Fruit fly (Drosophila melanogaster) whole organism, embryonic: ENCODE measurements around the gene ebd1.

Experiments
- Abd-B ChIP-seq: fragments of 200-800 bp; sonication (Bioruptor generic); optimal IDR thresholded peaks from 2 replicates; lab custom pipeline; 2018; ENCODE audit warnings: missing biosample characterization, mild to moderate bottlenecking, missing genetic modification characterization, moderate library complexity
- Awh ChIP-seq: fragments of 200-800 bp; sonication (Bioruptor generic); IDR thresholded peaks from 2 replicates; pipeline ENCODE4, ENCODE4 v1.3.6; 2022; ENCODE audit warnings: missing biosample characterization, missing genetic modification characterization
- CG10267 ChIP-seq: fragments of 200-800 bp; sonication (Bioruptor generic); optimal IDR thresholded peaks from 2 replicates; lab custom pipeline; 2018; ENCODE audit warnings: missing biosample characterization, mild to moderate bottlenecking, missing genetic modification characterization, moderate library complexity
- CG10654 ChIP-seq: fragments of 200-800 bp; sonication (Bioruptor generic); optimal IDR thresholded peaks from 2 replicates; lab custom pipeline; 2016; ENCODE audit warnings: missing biosample characterization, missing genetic modification characterization
- CG11695 ChIP-seq: fragments of 200-800 bp; sonication (Bioruptor generic); IDR thresholded peaks from 3 replicates; pipeline ENCODE4 v1.3.6; 2022; ENCODE audit warnings: missing biosample characterization, missing genetic modification characterization
- CG12071 ChIP-seq: fragments of 200-800 bp; sonication (Bioruptor generic); optimal IDR thresholded peaks from 3 replicates; lab custom pipeline; 2018; ENCODE audit warnings: missing biosample characterization, mild to moderate bottlenecking, missing genetic modification characterization
- CG12942 ChIP-seq: fragments of 200-800 bp; sonication (Bioruptor generic); optimal IDR thresholded peaks from 3 replicates; lab custom pipeline; 2016; ENCODE audit warnings: missing biosample characterization, missing genetic modification characterization
- CG13424 ChIP-seq: fragments of 200-800 bp; sonication (Bioruptor generic); optimal IDR thresholded peaks from 2 replicates; lab custom pipeline; 2019; ENCODE audit warnings: missing biosample characterization, mild to moderate bottlenecking, missing genetic modification characterization, moderate library complexity
- CG14710 ChIP-seq: fragments of 200-800 bp; sonication (Bioruptor generic); optimal IDR thresholded peaks from 3 replicates; lab custom pipeline; 2019; ENCODE audit warnings: missing biosample characterization, mild to moderate bottlenecking, missing genetic modification characterization, moderate library complexity
- CG14860 ChIP-seq: fragments of 200-800 bp; sonication (Bioruptor generic); IDR thresholded peaks from 3 replicates; pipeline ENCODE4 v1.3.6; 2022; ENCODE audit warnings: missing biosample characterization, missing genetic modification characterization; ENCODE audit not compliant: partially characterized antibody
- CG17385 ChIP-seq: fragments of 200-800 bp; sonication (Bioruptor generic); optimal IDR thresholded peaks from 3 replicates; lab custom pipeline; 2018; ENCODE audit warnings: missing biosample characterization, mild to moderate bottlenecking, missing genetic modification characterization
- CG17829 ChIP-seq: fragments of 200-800 bp; optimal IDR thresholded peaks from 2 replicates; lab custom pipeline; 2019; ENCODE audit warnings: missing biosample characterization, mild to moderate bottlenecking, missing genetic modification characterization, moderate library complexity
- CG2875 ChIP-seq: fragments of 200-800 bp; sonication (Bioruptor generic); optimal IDR thresholded peaks from 2 replicates; lab custom pipeline; 2017; ENCODE audit warnings: missing biosample characterization, mild to moderate bottlenecking, missing genetic modification characterization, missing genetic modification reagents
- CG31365 ChIP-seq: fragments of 200-800 bp; sonication (Bioruptor generic); optimal IDR thresholded peaks from 2 replicates; lab custom pipeline; 2018; ENCODE audit warnings: missing biosample characterization, mild to moderate bottlenecking, missing genetic modification characterization
- CG3838 ChIP-seq: fragments of 200-800 bp; sonication (Bioruptor generic); optimal IDR thresholded peaks from 3 replicates; lab custom pipeline; 2016; ENCODE audit warnings: missing biosample characterization, missing genetic modification characterization
- CG8388 ChIP-seq: fragments of 200-800 bp; sonication (Bioruptor generic); optimal IDR thresholded peaks from 2 replicates; lab custom pipeline; 2019; ENCODE audit warnings: missing biosample characterization, mild to moderate bottlenecking, missing genetic modification characterization, moderate library complexity
- CG9817 ChIP-seq: fragments of 200-800 bp; sonication (Bioruptor generic); optimal IDR thresholded peaks from 2 replicates; lab custom pipeline; 2018; ENCODE audit warnings: missing biosample characterization, mild to moderate bottlenecking, missing genetic modification characterization, moderate library complexity
- D ChIP-seq, 2 experiments: fragments of 200-800 bp in 1 of 2; fragments of >200 bp in 1 of 2; sonication (Bioruptor generic) in 1 of 2; optimal IDR thresholded peaks; 2 replicates in 1 of 2; 3 replicates in 1 of 2; lab custom pipeline; 2017; ENCODE audit warnings: mild to moderate bottlenecking in 1 of 2, missing biosample characterization in 1 of 2, missing genetic modification characterization in 1 of 2, missing genetic modification reagents in 1 of 2
- Dek ChIP-seq: fragments of 200-800 bp; sonication (Bioruptor generic); optimal IDR thresholded peaks from 3 replicates; lab custom pipeline; 2019; ENCODE audit warnings: missing biosample characterization, mild to moderate bottlenecking, missing genetic modification characterization, moderate library complexity
- Dp ChIP-seq: fragments of 200-800 bp; sonication (Bioruptor generic); optimal IDR thresholded peaks from 2 replicates; lab custom pipeline; 2018; ENCODE audit warnings: missing biosample characterization, mild to moderate bottlenecking, missing genetic modification characterization, moderate library complexity
- Drgx ChIP-seq: fragments of 200-800 bp; sonication (Bioruptor generic); IDR thresholded peaks from 2 replicates; pipeline ENCODE4 v1.3.6; 2022; ENCODE audit warnings: missing biosample characterization, missing genetic modification characterization
- HLH54F ChIP-seq: fragments of 200-800 bp; sonication (Bioruptor generic); optimal IDR thresholded peaks from 3 replicates; lab custom pipeline; 2016; ENCODE audit warnings: missing biosample characterization, missing genetic modification characterization
- Hr78 ChIP-seq, 2 experiments: fragments of 200-800 bp in 1 of 2; fragments of >200 bp in 1 of 2; sonication (Bioruptor generic) in 1 of 2; optimal IDR thresholded peaks; 2 replicates each; lab custom pipeline; 2017 to 2019; ENCODE audit warnings: missing biosample characterization in 2 of 2, missing genetic modification characterization in 2 of 2, mild to moderate bottlenecking in 1 of 2, moderate library complexity in 1 of 2
- NC2α ChIP-seq: fragments of 200-800 bp; sonication (Bioruptor generic); optimal IDR thresholded peaks from 2 replicates; lab custom pipeline; 2016; ENCODE audit warnings: missing biosample characterization, missing genetic modification characterization
- Poxn ChIP-seq: fragments of 200-800 bp; sonication (Bioruptor generic); IDR thresholded peaks from 2 replicates; pipeline ENCODE4 v1.3.6; 2022; ENCODE audit warnings: missing biosample characterization, missing genetic modification characterization
- Rx ChIP-seq: fragments of 200-800 bp; sonication (Bioruptor generic); IDR thresholded peaks from 2 replicates; pipeline ENCODE4 v1.3.6; 2022; ENCODE audit warnings: missing biosample characterization, missing genetic modification characterization
- Side ChIP-seq: fragments of 200-800 bp; sonication (Bioruptor generic); optimal IDR thresholded peaks from 2 replicates; lab custom pipeline; 2016; ENCODE audit warnings: missing biosample characterization, missing genetic modification characterization
- Trl ChIP-seq, 3 experiments: fragments of >200 bp in 2 of 3; fragments of 200-800 bp in 1 of 3; sonication (Bioruptor generic) in 1 of 3; optimal IDR thresholded peaks; 2 replicates in 1 of 3; 3 replicates in 2 of 3; lab custom pipeline; 2016 to 2017; ENCODE audit warnings: missing biosample characterization in 1 of 3, missing genetic modification characterization in 1 of 3
- abd-A ChIP-seq: fragments of 200-800 bp; sonication (Bioruptor generic); optimal IDR thresholded peaks from 3 replicates; lab custom pipeline; 2019; ENCODE audit warnings: missing biosample characterization, mild to moderate bottlenecking, missing genetic modification characterization, moderate library complexity
- ase ChIP-seq: fragments of 200-800 bp; sonication (Bioruptor generic); IDR thresholded peaks from 3 replicates; pipeline ENCODE4 v1.3.6; 2022; ENCODE audit warnings: missing biosample characterization, missing genetic modification characterization
- bowl ChIP-seq: fragments of 200-800 bp; sonication (Bioruptor generic); IDR thresholded peaks from 2 replicates; pipeline ENCODE4 v1.3.6; 2022; ENCODE audit warnings: missing biosample characterization, missing genetic modification characterization
- crp ChIP-seq, 2 experiments: fragments of 200-800 bp; sonication (Bioruptor generic); optimal IDR thresholded peaks; 2 replicates in 1 of 2; 3 replicates in 1 of 2; lab custom pipeline; 2017; ENCODE audit warnings: missing biosample characterization in 2 of 2, missing genetic modification characterization in 2 of 2, mild to moderate bottlenecking in 1 of 2, moderate library complexity in 1 of 2
- dm ChIP-seq: fragments of 200-800 bp; sonication (Bioruptor generic); optimal IDR thresholded peaks from 3 replicates; lab custom pipeline; 2016; ENCODE audit warnings: missing biosample characterization, missing genetic modification characterization
- dmrt11E ChIP-seq: fragments of 200-800 bp; sonication (Bioruptor generic); optimal IDR thresholded peaks from 3 replicates; lab custom pipeline; 2018; ENCODE audit warnings: missing biosample characterization, mild to moderate bottlenecking, missing genetic modification characterization, moderate library complexity
- emc ChIP-seq: fragments of 200-800 bp; sonication (Bioruptor generic); optimal IDR thresholded peaks from 2 replicates; lab custom pipeline; 2016; ENCODE audit warnings: missing biosample characterization, missing genetic modification characterization
- fd102C ChIP-seq: fragments of 200-800 bp; sonication (Bioruptor generic); optimal IDR thresholded peaks from 2 replicates; lab custom pipeline; 2018; ENCODE audit warnings: missing biosample characterization, mild to moderate bottlenecking, missing genetic modification characterization, moderate library complexity
- fd3F ChIP-seq: fragments of 200-800 bp; sonication (Bioruptor generic); optimal IDR thresholded peaks from 2 replicates; lab custom pipeline; 2018; ENCODE audit warnings: missing biosample characterization, mild to moderate bottlenecking, missing genetic modification characterization, moderate library complexity
- inv ChIP-seq: fragments of 200-800 bp; sonication (Bioruptor generic); IDR thresholded peaks from 2 replicates; pipeline ENCODE4 v1.3.6; 2022; ENCODE audit warnings: missing biosample characterization, missing genetic modification characterization; ENCODE audit not compliant: partially characterized antibody
- mld ChIP-seq: fragments of 200-800 bp; sonication (Bioruptor generic); IDR thresholded peaks from 3 replicates; pipeline ENCODE4 v1.3.6; 2022; ENCODE audit warnings: missing biosample characterization, missing genetic modification characterization; ENCODE audit not compliant: partially characterized antibody
- nerfin-1 ChIP-seq: fragments of 200-800 bp; sonication (Bioruptor generic); optimal IDR thresholded peaks from 3 replicates; lab custom pipeline; 2019; ENCODE audit warnings: missing biosample characterization, mild to moderate bottlenecking, missing genetic modification characterization, moderate library complexity
- pan ChIP-seq, 4 experiments: fragments of >200 bp in 3 of 4; fragments of 200-800 bp in 1 of 4; sonication (Bioruptor generic) in 1 of 4; optimal IDR thresholded peaks in 3 of 4; IDR thresholded peaks in 1 of 4; 2 replicates each; pipeline versions ENCODE4 v1.3.6 to Lab custom; 2017 to 2022; ENCODE audit warnings: missing biosample characterization in 2 of 4, missing genetic modification characterization in 2 of 4, mixed read lengths in 1 of 4
- prd ChIP-seq, 3 experiments: fragments of >200 bp in 2 of 3; fragments of 200-800 bp in 1 of 3; sonication (Bioruptor generic) in 1 of 3; optimal IDR thresholded peaks in 2 of 3; IDR thresholded peaks in 1 of 3; 2 replicates in 2 of 3; 3 replicates in 1 of 3; pipeline versions ENCODE4 v1.3.6 to Lab custom; 2017 to 2022; ENCODE audit warnings: missing biosample characterization in 1 of 3, missing genetic modification characterization in 1 of 3
- sisA ChIP-seq: fragments of 200-800 bp; sonication (Bioruptor generic); IDR thresholded peaks from 2 replicates; pipeline ENCODE4 v1.3.6; 2022; ENCODE audit warnings: missing biosample characterization, missing genetic modification characterization
- ssp ChIP-seq: fragments of 200-800 bp; sonication (Bioruptor generic); IDR thresholded peaks from 2 replicates; pipeline ENCODE4 v1.3.6; 2022; ENCODE audit warnings: missing biosample characterization, missing genetic modification characterization
- unpg ChIP-seq: fragments of 200-800 bp; sonication (Bioruptor generic); optimal IDR thresholded peaks from 3 replicates; lab custom pipeline; 2018; ENCODE audit warnings: missing biosample characterization, mild to moderate bottlenecking, missing genetic modification characterization, moderate library complexity

ebd1 gene

DNA sequence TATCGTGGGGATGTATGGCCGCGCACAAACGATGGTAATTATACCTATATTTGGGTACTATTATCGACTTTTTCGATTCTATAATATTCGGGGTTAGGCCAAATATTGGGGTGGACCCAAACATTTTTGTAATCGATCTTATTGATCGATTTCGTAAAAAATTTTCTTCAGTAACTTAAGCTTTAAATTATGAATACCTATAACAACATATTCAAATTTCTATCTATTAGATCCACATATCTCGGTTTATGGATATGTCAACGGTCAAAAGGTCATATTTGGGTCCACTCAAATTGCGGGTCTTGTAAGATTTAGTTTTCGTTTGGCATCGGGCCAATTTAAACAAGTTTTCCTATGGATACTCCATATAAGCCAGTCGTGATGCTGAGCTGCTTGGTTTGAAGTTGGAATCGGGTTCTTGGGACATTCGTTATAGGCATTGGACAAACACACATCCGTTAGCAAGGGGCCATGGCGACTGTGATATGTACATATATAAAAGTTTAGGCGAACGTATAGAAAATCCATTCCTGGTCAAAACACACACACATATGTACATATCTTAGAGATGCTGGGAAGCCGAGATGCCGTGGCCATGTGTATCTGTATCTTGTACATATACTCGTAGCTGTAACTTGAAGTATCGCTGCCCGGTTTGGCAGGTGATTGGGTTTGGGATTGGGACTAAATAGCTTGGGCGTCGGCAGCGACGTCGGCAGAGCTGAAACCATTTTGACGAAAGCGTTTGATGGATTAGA is 15.0 kb upstream of the ebd1 start (continued):
- TF ChIP-seq CG13424 (tag; lab: Kevin White, UChicago), result peak; percentile 75
- TF ChIP-seq CG12071, result peak; percentile 61
- no peak for TF ChIP-seq mld (GFP tag; lab: Robert Waterston, UW)
- TF ChIP-seq prd (optimal IDR thresholded peaks at IDR 0.05; lab: Kevin White, UChicago), result no peak
- no peak for TF ChIP-seq prd (GFP tag; IDR thresholded peaks at IDR 0.05; lab: Robert Waterston, UW)
- no peak for TF ChIP-seq Rx
- TF ChIP-seq nerfin-1 (tag; lab: Kevin White, UChicago), result peak; percentile 20
- no peak for TF ChIP-seq NC2α
- TF ChIP-seq inv (GFP tag; lab: Robert Waterston, UW), result no peak
- peak; percentile 44 for TF ChIP-seq CG17829
- TF ChIP-seq D (optimal IDR thresholded peaks at IDR 0.05; lab: Kevin White, UChicago), result no peak
- TF ChIP-seq D (GFP tag; optimal IDR thresholded peaks at IDR 0.05; lab: Kevin White, UChicago), result peak; percentile 28
- no peak for TF ChIP-seq dm
- TF ChIP-seq Drgx, result peak; percentile 51
- TF ChIP-seq ase (GFP tag; lab: Robert Waterston, UW), result peak; percentile 17; the same call in 1 of the 3 replicates
- TF ChIP-seq ssp (GFP tag; lab: Robert Waterston, UW), result no peak
- TF ChIP-seq CG17385 (GFP tag; lab: Kevin White, UChicago), result peak; percentile 65
- peak; percentile 21 for TF ChIP-seq Dek (tag; lab: Kevin White, UChicago)
- TF ChIP-seq CG14710, result peak; percentile 56
- TF ChIP-seq pan (optimal IDR thresholded peaks at IDR 0.05; lab: Kevin White, UChicago), result no peak
- peak in 1 of 2 experiments; percentile 53 for TF ChIP-seq pan (GFP tag; optimal IDR thresholded peaks at IDR 0.05 in 1 of 2, IDR thresholded peaks at IDR 0.05 in 1 of 2)
- peak; percentile 42 for TF ChIP-seq CG2875 (GFP tag; lab: Kevin White, UChicago)
- peak; percentile 43; the same call in 1 of the 2 replicates for TF ChIP-seq Awh
- no peak for TF ChIP-seq crp (GFP tag; optimal IDR thresholded peaks at IDR 0.05; lab: Kevin White, UChicago)
- peak; percentile 24 for TF ChIP-seq CG10654 (GFP tag; lab: Kevin White, UChicago)
- peak; percentile 37 for TF ChIP-seq CG12942
- no peak for TF ChIP-seq CG3838 (GFP tag; lab: Kevin White, UChicago)
- TF ChIP-seq CG10267, result peak; percentile 44
- no peak for TF ChIP-seq CG14860 (GFP tag; lab: Robert Waterston, UW)
- TF ChIP-seq Side (GFP tag; lab: Kevin White, UChicago), result no peak
- TF ChIP-seq emc (GFP tag; lab: Kevin White, UChicago), result no peak
- no peak for TF ChIP-seq HLH54F (GFP tag; lab: Kevin White, UChicago)
- TF ChIP-seq CG11695 (GFP tag; lab: Robert Waterston, UW), result peak; percentile 79
- TF ChIP-seq CG9817, result peak; percentile 36
- TF ChIP-seq abd-A (tag; lab: Kevin White, UChicago), result no peak
- TF ChIP-seq Trl (optimal IDR thresholded peaks at IDR 0.05; lab: Kevin White, UChicago), result no peak
- peak; percentile 45 for TF ChIP-seq Trl (GFP tag; optimal IDR thresholded peaks at IDR 0.05; lab: Kevin White, UChicago)
- no peak for TF ChIP-seq Poxn (GFP tag; lab: Robert Waterston, UW)
- no peak for TF ChIP-seq Dp (GFP tag; lab: Kevin White, UChicago)
- TF ChIP-seq bowl (GFP tag; lab: Robert Waterston, UW), result no peak
- peak; percentile 29; the same call in 1 of the 2 replicates for TF ChIP-seq sisA (GFP tag; lab: Robert Waterston, UW)
- no peak for TF ChIP-seq Abd-B
- TF ChIP-seq CG31365, result peak; percentile 42
- TF ChIP-seq CG8388, result peak; percentile 50
- no peak for TF ChIP-seq fd102C (GFP tag; lab: Kevin White, UChicago)
- TF ChIP-seq unpg (GFP tag; lab: Kevin White, UChicago), result peak; percentile 86
- TF ChIP-seq dmrt11E (tag; lab: Kevin White, UChicago), result peak; percentile 22
- peak in 1 of 2 experiments; percentile 79 for TF ChIP-seq Hr78 (GFP tag; optimal IDR thresholded peaks at IDR 0.05; lab: Kevin White, UChicago)
- TF ChIP-seq fd3F (GFP tag; lab: Kevin White, UChicago), result peak; percentile 34
